Worm (Caenorhabditis elegans): ENCODE measurements around the gene Y51H4A.5.

DNA sequence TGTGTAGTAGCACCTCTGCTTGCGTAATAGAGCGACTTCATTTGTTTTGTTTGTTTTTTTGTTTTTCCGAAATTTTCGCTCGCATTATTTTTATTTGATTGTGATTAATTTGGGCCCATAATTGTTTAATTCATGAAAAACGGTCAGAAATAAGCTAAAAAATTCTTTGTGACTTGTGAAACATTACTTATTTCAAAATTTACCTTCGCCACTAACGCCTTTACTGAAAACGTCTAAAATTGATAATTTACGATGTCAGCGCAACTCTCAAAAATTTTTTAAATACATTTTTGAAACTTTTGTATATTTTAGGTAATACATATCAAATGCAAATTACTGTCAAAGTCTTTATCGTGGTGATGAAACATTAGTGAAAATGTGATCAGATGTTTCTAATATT, 35.0 kb upstream of the Y51H4A.5 start:
- TF ChIP-seq lir-1 (GFP tag; conservative IDR thresholded peaks at IDR 0.05) (no peak), egl-44 (GFP tag; IDR thresholded peaks at IDR 0.05) (no peak), mcd-1 (GFP tag; IDR thresholded peaks at IDR 0.05) (no peak), ama-1 (optimal IDR thresholded peaks at IDR 0.05) (no peak), ama-1 (GFP tag; optimal IDR thresholded peaks at IDR 0.05) (no peak), F37B4.10 (GFP tag; IDR thresholded peaks at IDR 0.05) (no peak), nfya-1 (tag; optimal IDR thresholded peaks at IDR 0.05; ENCODE audit: borderline replicate concordance, insufficient read depth) (no peak), ztf-6 (GFP tag; IDR thresholded peaks at IDR 0.05) (no peak), attf-5 (GFP tag; optimal IDR thresholded peaks at IDR 0.05) (no peak)
